Worm (Caenorhabditis elegans): Measurements from ENCODE around the gene obr-1.

- TF ChIP-seq unc-62 (GFP tag; optimal IDR thresholded peaks at IDR 0.05) (no peak), dmd-4 (tag; optimal IDR thresholded peaks at IDR 0.05) (no peak), nhr-25 (tag; optimal IDR thresholded peaks at IDR 0.05) (no peak), gmeb-1 (tag; optimal IDR thresholded peaks at IDR 0.05) (no peak), mbf-1 (tag; optimal IDR thresholded peaks at IDR 0.05) (no peak), elt-1 (tag; optimal IDR thresholded peaks at IDR 0.05) (no peak), crh-2 (tag; optimal IDR thresholded peaks at IDR 0.05) (no peak), ama-1 (optimal IDR thresholded peaks at IDR 0.05) (no peak), unc-55 (GFP tag; optimal IDR thresholded peaks at IDR 0.05) (no peak), lin-13 (GFP tag; optimal IDR thresholded peaks at IDR 0.05) (no peak)
Measured at ce11 chrIII:11268532-11268931, 2.2 kb downstream of the obr-1 start.
